Worm (Caenorhabditis elegans): ENCODE data around the gene H29C22.1.
A peak's percentile ranks its signal among the peaks of the same experiment; 100 is the strongest.

The H29C22.1 gene

ce11 chrX:9311225-9311624 is at the start of gene H29C22.1:
Gene H29C22.1 (minus strand): TSS chrX:9311325.
- TF ChIP-seq him-1 (tag; optimal IDR thresholded peaks at IDR 0.05), result no peak
- no peak for TF ChIP-seq W03F9.2 (tag; optimal IDR thresholded peaks at IDR 0.05)
- TF ChIP-seq dao-5 (tag; optimal IDR thresholded peaks at IDR 0.05), result no peak

ce11 chrX:9349844-9350556 is 38.9 kb upstream of the H29C22.1 start, which contains the start of gene flp-20:
Gene flp-20 (minus strand): TSS chrX:9349894.
- TF ChIP-seq W03F9.2 (tag; optimal IDR thresholded peaks at IDR 0.05), result no peak

ce11 chrX:9347380-9347979 is 36.4 kb upstream of the H29C22.1 start, which contains the start of gene oga-1:
Gene oga-1 (minus strand): TSS chrX:9347430.
- TF ChIP-seq him-1 (tag; optimal IDR thresholded peaks at IDR 0.05) (no peak), W03F9.2 (tag; optimal IDR thresholded peaks at IDR 0.05) (peak; percentile 57), dao-5 (tag; optimal IDR thresholded peaks at IDR 0.05) (no peak)

- no peak for TF ChIP-seq W03F9.2 (tag; optimal IDR thresholded peaks at IDR 0.05)
- TF ChIP-seq dao-5 (tag; optimal IDR thresholded peaks at IDR 0.05), result no peak
- no peak for TF ChIP-seq him-1 (tag; optimal IDR thresholded peaks at IDR 0.05)
Measured at ce11 chrX:9338375-9338774, 27.2 kb upstream of the H29C22.1 start, which contains the start of gene apa-2. Gene apa-2 (plus strand): TSS chrX:9338675.

- TF ChIP-seq dao-5 (tag; optimal IDR thresholded peaks at IDR 0.05) (no peak), him-1 (tag; optimal IDR thresholded peaks at IDR 0.05) (peak; percentile 95)
Measured at ce11 chrX:9337832-9338231, 26.7 kb upstream of the H29C22.1 start.

ce11 chrX:9336227-9336626 is 25.1 kb upstream of the H29C22.1 start:
- no peak for TF ChIP-seq him-1 (tag; optimal IDR thresholded peaks at IDR 0.05)
- no peak for TF ChIP-seq dao-5 (tag; optimal IDR thresholded peaks at IDR 0.05)
- no peak for TF ChIP-seq W03F9.2 (tag; optimal IDR thresholded peaks at IDR 0.05)

ce11 chrX:9330721-9331212 is 19.6 kb upstream of the H29C22.1 start, which contains the start of gene T20B5.2:
Gene T20B5.2 (plus strand): TSS chrX:9331162.
- TF ChIP-seq W03F9.2 (tag; optimal IDR thresholded peaks at IDR 0.05) (no peak), dao-5 (tag; optimal IDR thresholded peaks at IDR 0.05) (no peak), him-1 (tag; optimal IDR thresholded peaks at IDR 0.05) (no peak)

ce11 chrX:9324962-9325361 is 13.8 kb upstream of the H29C22.1 start:
- TF ChIP-seq dao-5 (tag; optimal IDR thresholded peaks at IDR 0.05), result no peak

- TF ChIP-seq W03F9.2 (tag; optimal IDR thresholded peaks at IDR 0.05) (no peak), dao-5 (tag; optimal IDR thresholded peaks at IDR 0.05) (no peak), him-1 (tag; optimal IDR thresholded peaks at IDR 0.05) (no peak)
Measured at ce11 chrX:9319080-9319479, 8.0 kb upstream of the H29C22.1 start, which contains the start of gene npr-7. Gene npr-7 (minus strand): TSS chrX:9319180.

- no peak for TF ChIP-seq him-1 (tag; optimal IDR thresholded peaks at IDR 0.05)
- no peak for TF ChIP-seq dao-5 (tag; optimal IDR thresholded peaks at IDR 0.05)
Measured at ce11 chrX:9314397-9314796, 3.3 kb upstream of the H29C22.1 start, which contains the start of gene ttr-38. Gene ttr-38 (minus strand): TSS chrX:9314497.

ce11 chrX:9303422-9303821 is 7.7 kb downstream of the H29C22.1 start, which contains the start of gene tmc-2:
Gene tmc-2 (plus strand): TSS chrX:9303722.
- TF ChIP-seq dao-5 (tag; optimal IDR thresholded peaks at IDR 0.05), result no peak
- no peak for TF ChIP-seq him-1 (tag; optimal IDR thresholded peaks at IDR 0.05)
- TF ChIP-seq W03F9.2 (tag; optimal IDR thresholded peaks at IDR 0.05), result no peak

- TF ChIP-seq him-1 (tag; optimal IDR thresholded peaks at IDR 0.05) (no peak), W03F9.2 (tag; optimal IDR thresholded peaks at IDR 0.05) (no peak)
Measured at ce11 chrX:9302763-9303162, 8.4 kb downstream of the H29C22.1 start.

ce11 chrX:9300379-9300778 is 10.7 kb downstream of the H29C22.1 start:
- TF ChIP-seq dao-5 (tag; optimal IDR thresholded peaks at IDR 0.05), result no peak
- no peak for TF ChIP-seq him-1 (tag; optimal IDR thresholded peaks at IDR 0.05)
- TF ChIP-seq W03F9.2 (tag; optimal IDR thresholded peaks at IDR 0.05), result no peak

ce11 chrX:9298846-9299245 is 12.3 kb downstream of the H29C22.1 start, which contains the start of gene B0416.2:
Gene B0416.2 (plus strand): TSS chrX:9299146.
- TF ChIP-seq W03F9.2 (tag; optimal IDR thresholded peaks at IDR 0.05), result no peak

Data from whole organism, L4/young adult.